Fruit fly (Drosophila melanogaster): ENCODE data around the gene CG15177.
A peak's percentile ranks its signal among the peaks of the same experiment; 100 is the strongest.

Gene CG15177

DNA sequence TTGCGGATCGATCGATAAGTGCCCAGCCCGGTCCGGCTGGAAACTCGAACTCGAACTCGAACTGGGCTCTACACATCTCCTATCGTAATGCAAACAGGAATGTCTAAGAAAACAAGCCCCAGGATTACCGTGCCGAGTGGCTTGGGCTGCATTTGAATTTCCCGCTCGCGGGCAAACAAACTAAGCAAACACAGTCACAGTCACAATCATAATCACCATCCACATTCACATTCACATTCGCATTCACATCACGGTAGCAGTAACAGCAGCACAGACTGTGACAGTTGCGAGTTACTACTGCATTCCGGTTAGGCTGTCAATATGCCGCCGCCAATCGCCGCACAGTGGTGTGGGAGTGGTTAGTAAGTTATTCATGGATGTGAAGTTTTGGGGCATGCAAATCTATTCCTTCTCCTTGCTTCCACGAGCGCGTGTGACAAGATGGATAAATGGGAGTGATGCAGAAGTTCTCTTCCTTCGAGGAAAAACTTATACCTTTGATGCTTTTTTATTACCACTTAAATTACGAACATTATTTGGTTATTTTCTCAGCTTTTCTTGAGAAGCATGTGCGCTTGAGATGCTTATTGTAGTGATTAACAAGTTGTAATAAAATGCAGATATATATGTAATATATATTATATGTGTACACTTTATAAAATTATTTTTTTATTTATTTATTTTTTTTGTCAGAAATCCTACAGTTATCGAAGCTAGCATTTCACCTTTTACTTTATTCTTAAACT is 35.4 kb upstream of the CG15177 start (continued):
- TF ChIP-seq Xrp1 (GFP tag; IDR thresholded peaks at IDR 0.05) (peak; percentile 53), unpg (GFP tag; optimal IDR thresholded peaks at IDR 0.05) (no peak), lmd (GFP tag; IDR thresholded peaks at IDR 0.05) (no peak), kay (GFP tag; optimal IDR thresholded peaks at IDR 0.05) (no peak), CG10267 (tag; optimal IDR thresholded peaks at IDR 0.05) (peak; percentile 7), Abd-B (GFP tag; optimal IDR thresholded peaks at IDR 0.05) (no peak), CG11504 (tag; optimal IDR thresholded peaks at IDR 0.05) (peak; percentile 49), Sin3A (optimal IDR thresholded peaks at IDR 0.05) (no peak), HmgD (GFP tag; optimal IDR thresholded peaks at IDR 0.05) (no peak), CG10274 (GFP tag; optimal IDR thresholded peaks at IDR 0.05) (no peak), cg (GFP tag; optimal IDR thresholded peaks at IDR 0.05) (no peak), CG15514 (GFP tag; optimal IDR thresholded peaks at IDR 0.05) (no peak), pzg (GFP tag; optimal IDR thresholded peaks at IDR 0.05) (no peak), Oaz (GFP tag; IDR thresholded peaks at IDR 0.05) (no peak), knrl (GFP tag; IDR thresholded peaks at IDR 0.05; ENCODE audit: partially characterized antibody) (0 out of 3 replicates have a peak, but pooled peaks have one; percentile 13), Side (GFP tag; optimal IDR thresholded peaks at IDR 0.05) (no peak), ranshi (GFP tag; IDR thresholded peaks at IDR 0.05) (no peak), CG10654 (GFP tag; optimal IDR thresholded peaks at IDR 0.05) (no peak), CG8290 (GFP tag; optimal IDR thresholded peaks at IDR 0.05) (no peak), CG8290 (tag; optimal IDR thresholded peaks at IDR 0.05) (peak in 1 of 2 experiments; percentile 14), CG32772 (GFP tag; IDR thresholded peaks at IDR 0.05) (no peak), br (optimal IDR thresholded peaks at IDR 0.05) (no peak), cas (GFP tag; IDR thresholded peaks at IDR 0.05) (no peak), Doc2 (GFP tag; IDR thresholded peaks at IDR 0.05) (no peak), gro (GFP tag; optimal IDR thresholded peaks at IDR 0.05) (no peak), CG15011 (GFP tag; optimal IDR thresholded peaks at IDR 0.05) (no peak), twi (tag; optimal IDR thresholded peaks at IDR 0.05) (no peak), Antp (GFP tag; optimal IDR thresholded peaks at IDR 0.05) (no peak), CG11560 (tag; IDR thresholded peaks at IDR 0.05) (no peak), Taf1 (GFP tag; IDR thresholded peaks at IDR 0.05) (no peak), CG12299 (tag; optimal IDR thresholded peaks at IDR 0.05) (no peak), Fer2 (tag; optimal IDR thresholded peaks at IDR 0.05) (no peak), chinmo (GFP tag; IDR thresholded peaks at IDR 0.05; ENCODE audit: partially characterized antibody) (0 out of 4 replicates have a peak, but pooled peaks have one; percentile 32), CG13123 (GFP tag; optimal IDR thresholded peaks at IDR 0.05) (no peak), CG30431 (GFP tag; optimal IDR thresholded peaks at IDR 0.05) (no peak), usp (GFP tag; optimal IDR thresholded peaks at IDR 0.05) (no peak), CG30020 (tag; optimal IDR thresholded peaks at IDR 0.05) (no peak), CG13624 (GFP tag; optimal IDR thresholded peaks at IDR 0.05) (no peak), CG8089 (GFP tag; optimal IDR thresholded peaks at IDR 0.05) (no peak), Blimp-1 (GFP tag; optimal IDR thresholded peaks at IDR 0.05) (no peak), vnd (GFP tag; IDR thresholded peaks at IDR 0.05; ENCODE audit: partially characterized antibody) (no peak), Asciz (GFP tag; optimal IDR thresholded peaks at IDR 0.05) (no peak), CG9609 (GFP tag; optimal IDR thresholded peaks at IDR 0.05) (no peak), Dll (GFP tag; IDR thresholded peaks at IDR 0.05; ENCODE audit: partially characterized antibody) (no peak), CG1529 (GFP tag; optimal IDR thresholded peaks at IDR 0.05) (no peak), CG1233 (GFP tag; optimal IDR thresholded peaks at IDR 0.05) (peak; percentile 12), Sry-δ (GFP tag; optimal IDR thresholded peaks at IDR 0.05) (no peak), kni (GFP tag; optimal IDR thresholded peaks at IDR 0.05) (no peak), dmrt99B (tag; optimal IDR thresholded peaks at IDR 0.05) (peak; percentile 35), E2f2 (GFP tag; IDR thresholded peaks at IDR 0.05) (peak; percentile 66), CrebB (tag; optimal IDR thresholded peaks at IDR 0.05) (no peak)
